Worm (Caenorhabditis elegans) whole organism, L1 larva: ENCODE data around the gene srv-24.
A peak's percentile ranks its signal among the peaks of the same experiment; 100 is the strongest.

Experiments
- C04F5.9 ChIP-seq: sonication (generic microtip); optimal IDR thresholded peaks from 2 replicates; lab custom pipeline; 2016; ENCODE audit warnings: missing genetic modification characterization, missing compliant biosample characterization
- F16B12.6 ChIP-seq: fragments of 150-350 bp; optimal IDR thresholded peaks from 2 replicates; lab custom pipeline; 2014; ENCODE audit warnings: missing biosample characterization, missing genetic modification characterization
- aha-1 ChIP-seq: fragments of 150-350 bp; optimal IDR thresholded peaks from 2 replicates; lab custom pipeline; 2014; ENCODE audit warnings: missing biosample characterization, missing genetic modification characterization
- alr-1 ChIP-seq: fragments of 200-800 bp; sonication (Bioruptor generic); optimal IDR thresholded peaks from 2 replicates; lab custom pipeline; 2018; ENCODE audit warnings: borderline replicate concordance, mild to moderate bottlenecking, missing genetic modification characterization, missing compliant biosample characterization
- aly-2 ChIP-seq: fragments of 150-350 bp; optimal IDR thresholded peaks from 2 replicates; lab custom pipeline; 2014; ENCODE audit warnings: missing biosample characterization, missing genetic modification characterization
- ama-1 ChIP-seq: fragments of 150-350 bp; optimal IDR thresholded peaks from 2 replicates; lab custom pipeline; 2014
- ceh-63 ChIP-seq: fragments of 200-800 bp; sonication (Bioruptor generic); optimal IDR thresholded peaks from 2 replicates; lab custom pipeline; 2018; ENCODE audit warnings: mild to moderate bottlenecking, missing genetic modification characterization, missing compliant biosample characterization
- ceh-82 ChIP-seq, 3 experiments: fragments of 150-350 bp in 1 of 3; sonication (generic microtip) in 2 of 3; optimal IDR thresholded peaks; 2 replicates each; lab custom pipeline; 2014 to 2017; ENCODE audit warnings: missing biosample characterization in 3 of 3, missing genetic modification characterization in 3 of 3
- ceh-88 ChIP-seq: fragments of 200-800 bp; sonication (Bioruptor generic); IDR thresholded peaks from 2 replicates; pipeline ENCODE4 v1.3.6; 2022; ENCODE audit warnings: missing genetic modification characterization, missing compliant biosample characterization
- ceh-90 ChIP-seq: sonication (generic microtip); optimal IDR thresholded peaks from 2 replicates; lab custom pipeline; 2016; ENCODE audit warnings: missing genetic modification characterization, missing compliant biosample characterization
- ces-1 ChIP-seq: fragments of 150-350 bp; optimal IDR thresholded peaks from 2 replicates; lab custom pipeline; 2014; ENCODE audit warnings: missing biosample characterization, missing genetic modification reagents, missing genetic modification characterization
- efl-1 ChIP-seq, 4 experiments: fragments of 150-350 bp; optimal IDR thresholded peaks in 3 of 4; peaks in 1 of 4; 1 replicate in 1 of 4; 2 replicates in 3 of 4; lab custom pipeline; 2014; ENCODE audit warnings: missing biosample characterization in 2 of 4, missing genetic modification characterization in 2 of 4, missing genetic modification reagents in 2 of 4
- egl-27 ChIP-seq, 2 experiments: fragments of 150-350 bp in 1 of 2; sonication (generic microtip); optimal IDR thresholded peaks; 3 replicates each; lab custom pipeline; 2017 to 2018; ENCODE audit warnings: missing biosample characterization in 2 of 2, missing genetic modification characterization in 2 of 2, missing genetic modification reagents in 2 of 2
- elt-2 ChIP-seq: sonication (generic microtip); optimal IDR thresholded peaks from 2 replicates; lab custom pipeline; 2016; ENCODE audit warnings: missing genetic modification characterization, mild to moderate bottlenecking, inconsistent platforms, missing compliant biosample characterization, missing genetic modification reagents
- ets-5 ChIP-seq: fragments of 200-800 bp; sonication (Bioruptor generic); IDR thresholded peaks from 2 replicates; pipeline ENCODE4 v1.3.6; 2022; ENCODE audit warnings: missing genetic modification characterization, missing compliant biosample characterization
- fkh-10 ChIP-seq: sonication (generic microtip); optimal IDR thresholded peaks from 2 replicates; lab custom pipeline; 2017; ENCODE audit warnings: missing biosample characterization, missing genetic modification reagents, missing genetic modification characterization
- fos-1 ChIP-seq: fragments of 150-350 bp; optimal IDR thresholded peaks from 2 replicates; lab custom pipeline; 2014; ENCODE audit warnings: missing biosample characterization, missing genetic modification characterization
- grh-1 ChIP-seq: fragments of 200-800 bp; sonication (Bioruptor generic); IDR thresholded peaks from 2 replicates; pipeline ENCODE4 v1.3.6; 2022; ENCODE audit warnings: missing genetic modification reagents, missing genetic modification characterization, missing compliant biosample characterization
- hlh-4 ChIP-seq: sonication (generic microtip); optimal IDR thresholded peaks from 2 replicates; lab custom pipeline; 2016; ENCODE audit warnings: mild to moderate bottlenecking, missing genetic modification characterization, missing compliant biosample characterization
- hpl-2 ChIP-seq: fragments of 150-350 bp; optimal IDR thresholded peaks from 2 replicates; lab custom pipeline; 2014; ENCODE audit warnings: missing biosample characterization, missing genetic modification reagents, missing genetic modification characterization
- jun-1 ChIP-seq: fragments of 150-350 bp; optimal IDR thresholded peaks from 2 replicates; lab custom pipeline; 2014; ENCODE audit warnings: missing biosample characterization, missing genetic modification reagents, missing genetic modification characterization
- lin-15B ChIP-seq: fragments of 150-350 bp; sonication (generic microtip); optimal IDR thresholded peaks from 3 replicates; lab custom pipeline; 2014; ENCODE audit warnings: missing biosample characterization, missing genetic modification characterization
- lin-39 ChIP-seq: fragments of 150-350 bp; optimal IDR thresholded peaks from 2 replicates; lab custom pipeline; 2014; ENCODE audit warnings: missing biosample characterization, missing genetic modification reagents, missing genetic modification characterization
- lir-3 ChIP-seq: sonication (generic microtip); optimal IDR thresholded peaks from 2 replicates; lab custom pipeline; 2016; ENCODE audit warnings: mild to moderate bottlenecking, missing genetic modification characterization, moderate library complexity, missing compliant biosample characterization; ENCODE audit not compliant: poor library complexity
- lsy-2 ChIP-seq, 2 experiments: fragments of 150-350 bp; optimal IDR thresholded peaks; 2 replicates each; lab custom pipeline; 2014; ENCODE audit warnings: missing biosample characterization in 2 of 2, missing genetic modification characterization in 2 of 2
- mab-9 ChIP-seq: fragments of 200-800 bp; sonication (Bioruptor generic); IDR thresholded peaks from 2 replicates; pipeline ENCODE4 v1.3.6; 2022; ENCODE audit warnings: missing genetic modification reagents, missing genetic modification characterization, missing compliant biosample characterization
- mdl-1 ChIP-seq, 2 experiments: fragments of 150-350 bp; optimal IDR thresholded peaks; 2 replicates each; lab custom pipeline; 2014 to 2017; ENCODE audit warnings: missing biosample characterization in 2 of 2, missing genetic modification characterization in 2 of 2, inconsistent platforms in 1 of 2
- nhr-12 ChIP-seq: sonication (generic microtip); optimal IDR thresholded peaks from 2 replicates; lab custom pipeline; 2017; ENCODE audit warnings: missing biosample characterization, missing genetic modification characterization
- nhr-20 ChIP-seq: sonication (generic microtip); optimal IDR thresholded peaks from 2 replicates; lab custom pipeline; 2016; ENCODE audit warnings: mild to moderate bottlenecking, missing genetic modification characterization, missing compliant biosample characterization
- nhr-237 ChIP-seq: fragments of 150-350 bp; optimal IDR thresholded peaks from 2 replicates; lab custom pipeline; 2014; ENCODE audit warnings: missing biosample characterization, missing genetic modification characterization
- nhr-28 ChIP-seq: fragments of 150-350 bp; optimal IDR thresholded peaks from 2 replicates; lab custom pipeline; 2014; ENCODE audit warnings: missing biosample characterization, missing genetic modification characterization
- nhr-47 ChIP-seq: sonication (generic microtip); optimal IDR thresholded peaks from 2 replicates; lab custom pipeline; 2016; ENCODE audit warnings: mild to moderate bottlenecking, missing genetic modification characterization, moderate library complexity, missing compliant biosample characterization
- nhr-76 ChIP-seq: sonication (generic microtip); optimal IDR thresholded peaks from 2 replicates; lab custom pipeline; 2017; ENCODE audit warnings: missing biosample characterization, missing genetic modification characterization
- nhr-77 ChIP-seq: fragments of 150-350 bp; optimal IDR thresholded peaks from 2 replicates; lab custom pipeline; 2014; ENCODE audit warnings: missing biosample characterization, missing genetic modification characterization
- nhr-84 ChIP-seq: sonication (generic microtip); optimal IDR thresholded peaks from 2 replicates; lab custom pipeline; 2017; ENCODE audit warnings: missing biosample characterization, missing genetic modification characterization
- nhr-85 ChIP-seq: sonication (generic microtip); peaks from one replicate; lab custom pipeline; 2016; ENCODE audit warnings: missing genetic modification characterization, inconsistent platforms, missing compliant biosample characterization
- nhr-90 ChIP-seq: sonication (generic microtip); optimal IDR thresholded peaks from 2 replicates; lab custom pipeline; 2016; ENCODE audit warnings: mild to moderate bottlenecking, missing genetic modification characterization, missing compliant biosample characterization; ENCODE audit not compliant: poor library complexity
- rnt-1 ChIP-seq: sonication (generic microtip); optimal IDR thresholded peaks from 2 replicates; lab custom pipeline; 2016; ENCODE audit warnings: mild to moderate bottlenecking, missing genetic modification characterization, moderate library complexity, missing compliant biosample characterization
- skn-1 ChIP-seq: fragments of 150-350 bp; optimal IDR thresholded peaks from 2 replicates; lab custom pipeline; 2014; ENCODE audit warnings: missing biosample characterization, missing genetic modification characterization
- snpc-4 ChIP-seq: fragments of 150-350 bp; optimal IDR thresholded peaks from 2 replicates; lab custom pipeline; 2014; ENCODE audit warnings: missing biosample characterization, missing genetic modification characterization
- snu-23 ChIP-seq: sonication (generic microtip); optimal IDR thresholded peaks from 2 replicates; lab custom pipeline; 2016; ENCODE audit warnings: missing genetic modification characterization, missing compliant biosample characterization
- sox-4 ChIP-seq: sonication (generic microtip); optimal IDR thresholded peaks from 2 replicates; lab custom pipeline; 2016; ENCODE audit warnings: missing genetic modification characterization, missing compliant biosample characterization
- sptf-1 ChIP-seq: fragments of 150-350 bp; optimal IDR thresholded peaks from 2 replicates; lab custom pipeline; 2014; ENCODE audit warnings: missing biosample characterization, missing genetic modification characterization
- swsn-7 ChIP-seq: sonication (generic microtip); optimal IDR thresholded peaks from 2 replicates; lab custom pipeline; 2016; ENCODE audit warnings: missing genetic modification characterization, missing compliant biosample characterization
- tbx-2 ChIP-seq: sonication (generic microtip); optimal IDR thresholded peaks from 2 replicates; lab custom pipeline; 2016; ENCODE audit warnings: missing genetic modification characterization, missing compliant biosample characterization
- tlp-1 ChIP-seq: fragments of 150-350 bp; optimal IDR thresholded peaks from 2 replicates; lab custom pipeline; 2014; ENCODE audit warnings: missing biosample characterization, missing genetic modification characterization
- unc-30 ChIP-seq: sonication (generic microtip); optimal IDR thresholded peaks from 2 replicates; lab custom pipeline; 2017; ENCODE audit warnings: missing biosample characterization, missing genetic modification characterization
- unc-86 ChIP-seq: sonication (generic microtip); optimal IDR thresholded peaks from 2 replicates; lab custom pipeline; 2016; ENCODE audit warnings: missing genetic modification characterization, missing compliant biosample characterization
- zag-1 ChIP-seq: fragments of 150-350 bp; optimal IDR thresholded peaks from 2 replicates; lab custom pipeline; 2014; ENCODE audit warnings: missing biosample characterization, missing genetic modification characterization
- ztf-11 ChIP-seq, 2 experiments: sonication (generic microtip); optimal IDR thresholded peaks; 2 replicates each; lab custom pipeline; 2016 to 2017; ENCODE audit warnings: missing genetic modification characterization in 2 of 2, missing biosample characterization in 1 of 2, missing compliant biosample characterization in 1 of 2

Gene srv-24

ce11 chrIV:6323654-6324224 is 33.1 kb upstream of the srv-24 start, which contains the start of gene sqd-1 (continued):
- TF ChIP-seq aly-2 (tag; lab: Kevin White, UChicago) (peak; percentile 71), nhr-28 (tag; lab: Kevin White, UChicago) (no peak), nhr-20 (tag; lab: Kevin White, UChicago) (peak; percentile 98), fkh-10 (GFP tag; lab: Kevin White, UChicago) (peak; percentile 80), F16B12.6 (tag; lab: Kevin White, UChicago) (peak; percentile 71), ceh-63 (GFP tag; lab: Kevin White, UChicago) (peak; percentile 93), ztf-11 (tag; optimal IDR thresholded peaks at IDR 0.05; lab: Kevin White, UChicago) (peak in 1 of 2 experiments; percentile 97), lin-15B (peak; percentile 95)
- TF ChIP-seq, all 84 proteins: peak for 72

DNA sequence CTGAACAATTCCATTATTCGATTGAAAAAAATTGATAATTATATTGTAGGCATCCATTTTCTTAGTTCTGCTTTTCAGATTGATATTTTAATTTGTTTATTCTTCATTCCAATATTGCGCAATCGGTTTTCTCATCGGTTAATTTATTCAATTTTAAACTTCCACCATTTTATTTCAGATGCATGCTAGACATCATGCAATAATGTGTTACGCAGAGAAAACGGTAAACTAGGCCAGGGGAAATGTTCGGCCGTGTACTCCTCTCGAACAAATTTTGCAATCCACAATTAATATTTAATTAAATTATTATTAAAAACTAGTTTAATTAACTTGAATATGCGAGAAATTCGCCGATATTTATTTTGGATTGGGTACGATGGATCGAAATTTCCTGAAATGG is 31.0 kb upstream of the srv-24 start, which contains the start of gene Y73B6BL.29:
Y73B6BL.29 (plus strand) TSS at position 263 of the 400 bp plus-strand sequence.
- TF ChIP-seq swsn-7 (tag; lab: Kevin White, UChicago) (peak; percentile 95), ets-5 (no peak), F16B12.6 (tag; lab: Kevin White, UChicago) (peak; percentile 49), lin-39 (peak; percentile 93), lsy-2 (tag; optimal IDR thresholded peaks at IDR 0.05; lab: Kevin White, UChicago) (peak; percentile 96), elt-2 (peak; percentile 88), hpl-2 (GFP tag; lab: Kevin White, UChicago) (no peak), nhr-76 (tag; lab: Kevin White, UChicago) (no peak), alr-1 (no peak), snpc-4 (tag; lab: Kevin White, UChicago) (peak; percentile 87), aha-1 (tag; lab: Kevin White, UChicago) (peak; percentile 78), nhr-12 (tag; lab: Kevin White, UChicago) (no peak), nhr-85 (tag; lab: Kevin White, UChicago) (peak; percentile 98), jun-1 (tag; lab: Kevin White, UChicago) (peak; percentile 73), C04F5.9 (tag; lab: Kevin White, UChicago) (peak; percentile 96), rnt-1 (peak; percentile 100), ceh-88 (GFP tag; lab: Robert Waterston, UW) (peak; percentile 85), ceh-82 (tag; optimal IDR thresholded peaks at IDR 0.05; lab: Kevin White, UChicago) (peak; percentile 88), sox-4 (tag; lab: Kevin White, UChicago) (peak; percentile 96), hlh-4 (tag; lab: Kevin White, UChicago) (peak; percentile 79), tbx-2 (tag; lab: Kevin White, UChicago) (peak; percentile 98), aly-2 (tag; lab: Kevin White, UChicago) (peak; percentile 79), grh-1 (GFP tag; lab: Robert Waterston, UW) (peak; percentile 81), nhr-47 (peak; percentile 97), nhr-237 (peak; percentile 19), mdl-1 (tag; optimal IDR thresholded peaks at IDR 0.05; lab: Kevin White, UChicago) (peak in 1 of 2 experiments; percentile 82), sptf-1 (tag; lab: Kevin White, UChicago) (no peak), fkh-10 (GFP tag; lab: Kevin White, UChicago) (peak; percentile 51), ceh-90 (tag; lab: Kevin White, UChicago) (peak; percentile 100), unc-30 (tag; lab: Kevin White, UChicago) (no peak), zag-1 (tag; lab: Kevin White, UChicago) (no peak), nhr-28 (tag; lab: Kevin White, UChicago) (no peak), egl-27 (tag; optimal IDR thresholded peaks at IDR 0.05; lab: Kevin White, UChicago) (no peak), tlp-1 (tag; lab: Kevin White, UChicago) (no peak), skn-1 (tag; lab: Kevin White, UChicago) (peak; percentile 83), ama-1 (lab: Kevin White, UChicago) (peak; percentile 72), snu-23 (GFP tag; lab: Kevin White, UChicago) (peak; percentile 95), nhr-84 (no peak), unc-86 (tag; lab: Kevin White, UChicago) (peak; percentile 90), nhr-90 (tag; lab: Kevin White, UChicago) (peak; percentile 99), lir-3 (tag; lab: Kevin White, UChicago) (peak; percentile 98), ces-1 (GFP tag; lab: Kevin White, UChicago) (no peak), fos-1 (tag; lab: Kevin White, UChicago) (peak; percentile 88), mab-9 (GFP tag; lab: Robert Waterston, UW) (peak; percentile 93), lin-15B (peak; percentile 78), efl-1 (optimal IDR thresholded peaks at IDR 0.05; lab: Kevin White, UChicago) (peak; percentile 83 to 98), efl-1 (GFP tag; optimal IDR thresholded peaks at IDR 0.05 in 1 of 2; lab: Kevin White, UChicago) (peak; percentile 98 to 99), nhr-77 (tag; lab: Kevin White, UChicago) (no peak)
